Worm (Caenorhabditis elegans) whole organism, young adult: ENCODE data around the gene C06B3.7.

ENCODE experiments used
- B0336.3 ChIP-seq: fragments of 200-800 bp; sonication (Bioruptor generic); IDR thresholded peaks from 2 replicates; pipeline ENCODE4 v1.3.6; 2022; ENCODE audit warnings: missing genetic modification characterization, missing compliant biosample characterization
- C17E4.6 ChIP-seq: fragments of 200-800 bp; sonication (Bioruptor generic); IDR thresholded peaks from 2 replicates; pipeline ENCODE4 v1.3.6; 2022; ENCODE audit warnings: missing genetic modification reagents, missing genetic modification characterization, missing compliant biosample characterization
- F22D6.2 ChIP-seq: sonication (generic microtip); optimal IDR thresholded peaks from 2 replicates; lab custom pipeline; 2016; ENCODE audit warnings: mild to moderate bottlenecking, missing genetic modification characterization, missing compliant biosample characterization
- F23B12.7 ChIP-seq: sonication (generic microtip); optimal IDR thresholded peaks from 2 replicates; lab custom pipeline; 2017; ENCODE audit warnings: missing genetic modification characterization, mild to moderate bottlenecking, missing compliant biosample characterization, antibody characterized with exemption, moderate library complexity; ENCODE audit not compliant: insufficient read depth
- F49E8.2 ChIP-seq: sonication (generic microtip); optimal IDR thresholded peaks from 3 replicates; lab custom pipeline; 2017; ENCODE audit warnings: missing genetic modification characterization, mild to moderate bottlenecking, missing compliant biosample characterization, antibody characterized with exemption, moderate library complexity; ENCODE audit not compliant: insufficient read depth
- F55B11.4 ChIP-seq: sonication (generic microtip); optimal IDR thresholded peaks from 2 replicates; lab custom pipeline; 2016; ENCODE audit warnings: missing compliant biosample characterization, missing genetic modification characterization, borderline replicate concordance; ENCODE audit not compliant: insufficient read depth
- F57C9.4 ChIP-seq: sonication (generic microtip); optimal IDR thresholded peaks from 2 replicates; lab custom pipeline; 2017; ENCODE audit warnings: mild to moderate bottlenecking, missing genetic modification characterization, missing compliant biosample characterization
- K11D2.4 ChIP-seq: fragments of 200-800 bp; sonication (Bioruptor generic); IDR thresholded peaks from 2 replicates; pipeline ENCODE4 v1.3.6; 2022; ENCODE audit warnings: missing genetic modification reagents, missing genetic modification characterization, missing compliant biosample characterization
- T26A5.8 ChIP-seq: sonication (generic microtip); optimal IDR thresholded peaks from 2 replicates; lab custom pipeline; 2016; ENCODE audit warnings: missing genetic modification characterization, missing compliant biosample characterization
- Y53G8AR.9 ChIP-seq: fragments of 200-800 bp; sonication (Bioruptor generic); conservative IDR thresholded peaks from 2 replicates; pipeline ENCODE4 v1.3.6; 2022; ENCODE audit warnings: missing genetic modification reagents, missing genetic modification characterization, missing compliant biosample characterization
- Y67H2A.10 ChIP-seq: fragments of 200-800 bp; sonication (Bioruptor generic); conservative IDR thresholded peaks from 2 replicates; pipeline ENCODE4 v1.3.6; 2022; ENCODE audit warnings: missing genetic modification reagents, missing genetic modification characterization, missing compliant biosample characterization
- Y95B8A.8 ChIP-seq: fragments of 200-800 bp; sonication (Bioruptor generic); IDR thresholded peaks from 2 replicates; pipeline ENCODE4 v1.3.6; 2022; ENCODE audit warnings: missing genetic modification reagents, missing genetic modification characterization, missing compliant biosample characterization
- ZK185.1 ChIP-seq: sonication (generic microtip); optimal IDR thresholded peaks from 2 replicates; lab custom pipeline; 2016; ENCODE audit warnings: mild to moderate bottlenecking, missing genetic modification characterization, missing compliant biosample characterization; ENCODE audit not compliant: poor library complexity, severe bottlenecking
- ama-1 ChIP-seq, 3 experiments: fragments of 150-350 bp in 1 of 3; sonication (generic microtip) in 2 of 3; optimal IDR thresholded peaks; 2 replicates each; lab custom pipeline; 2014 to 2018; ENCODE audit warnings: missing biosample characterization in 2 of 3, missing genetic modification characterization in 2 of 3, missing genetic modification reagents in 2 of 3
- aptf-3 ChIP-seq: fragments of 200-800 bp; sonication (Bioruptor generic); IDR thresholded peaks from 2 replicates; pipeline ENCODE4 v1.3.6; 2022; ENCODE audit warnings: missing genetic modification characterization, missing compliant biosample characterization
- athp-1 ChIP-seq: sonication (generic microtip); optimal IDR thresholded peaks from 2 replicates; lab custom pipeline; 2017; ENCODE audit warnings: mild to moderate bottlenecking, missing genetic modification characterization, missing compliant biosample characterization
- attf-6 ChIP-seq: fragments of 200-800 bp; sonication (Bioruptor generic); IDR thresholded peaks from 2 replicates; pipeline ENCODE4 v1.3.6; 2022; ENCODE audit warnings: missing genetic modification reagents, missing genetic modification characterization, missing compliant biosample characterization
- bed-1 ChIP-seq: fragments of 200-800 bp; sonication (Bioruptor generic); IDR thresholded peaks from 2 replicates; pipeline ENCODE4 v1.3.6; 2022; ENCODE audit warnings: missing genetic modification reagents, missing genetic modification characterization, missing compliant biosample characterization
- ceh-40 ChIP-seq: fragments of 200-800 bp; sonication (Bioruptor generic); IDR thresholded peaks from 2 replicates; pipeline ENCODE4 v1.3.6; 2022; ENCODE audit warnings: missing genetic modification characterization, missing compliant biosample characterization
- ceh-58 ChIP-seq: fragments of 200-800 bp; sonication (Bioruptor generic); IDR thresholded peaks from 2 replicates; pipeline ENCODE4 v1.3.6; 2022; ENCODE audit warnings: missing genetic modification characterization, missing compliant biosample characterization
- ceh-79 ChIP-seq: sonication (generic microtip); optimal IDR thresholded peaks from 2 replicates; lab custom pipeline; 2017; ENCODE audit warnings: mild to moderate bottlenecking, missing genetic modification characterization, missing compliant biosample characterization
- ceh-91 ChIP-seq: fragments of 200-800 bp; sonication (Bioruptor generic); IDR thresholded peaks from 2 replicates; pipeline ENCODE4 v1.3.6; 2022; ENCODE audit warnings: missing genetic modification reagents, missing genetic modification characterization, missing compliant biosample characterization
- dox-1 ChIP-seq: fragments of 200-800 bp; sonication (Bioruptor generic); IDR thresholded peaks from 2 replicates; pipeline ENCODE4 v1.3.6; 2022; ENCODE audit warnings: missing genetic modification reagents, missing genetic modification characterization, missing compliant biosample characterization
- egl-44 ChIP-seq: fragments of 200-800 bp; sonication (Bioruptor generic); IDR thresholded peaks from 2 replicates; pipeline ENCODE4 v1.3.6; 2022; ENCODE audit warnings: missing genetic modification reagents, missing genetic modification characterization, missing compliant biosample characterization
- egrh-3 ChIP-seq: fragments of 200-800 bp; sonication (Bioruptor generic); IDR thresholded peaks from 2 replicates; pipeline ENCODE4 v1.3.6; 2022; ENCODE audit warnings: missing genetic modification reagents, missing genetic modification characterization, missing compliant biosample characterization
- ekl-4 ChIP-seq: fragments of 200-800 bp; sonication (Bioruptor generic); IDR thresholded peaks from 2 replicates; pipeline ENCODE4 v1.3.6; 2022; ENCODE audit warnings: missing genetic modification reagents, missing genetic modification characterization, missing compliant biosample characterization
- hlh-26 ChIP-seq: fragments of 200-800 bp; sonication (Bioruptor generic); conservative IDR thresholded peaks from 2 replicates; pipeline ENCODE4 v1.3.6; 2022; ENCODE audit warnings: missing genetic modification reagents, missing genetic modification characterization, missing compliant biosample characterization
- hmg-1.2 ChIP-seq: fragments of 200-800 bp; sonication (Bioruptor generic); IDR thresholded peaks from 2 replicates; pipeline ENCODE4 v1.3.6; 2022; ENCODE audit warnings: missing genetic modification reagents, missing genetic modification characterization, missing compliant biosample characterization
- let-526 ChIP-seq: fragments of 200-800 bp; sonication (Bioruptor generic); IDR thresholded peaks from 2 replicates; pipeline ENCODE4 v1.3.6; 2022; ENCODE audit warnings: missing genetic modification reagents, missing genetic modification characterization, missing compliant biosample characterization
- let-607 ChIP-seq, 2 experiments: fragments of 200-800 bp in 1 of 2; sonication (Bioruptor generic) in 1 of 2; sonication (generic microtip) in 1 of 2; optimal IDR thresholded peaks; 2 replicates each; lab custom pipeline; 2016 to 2018; ENCODE audit warnings: mild to moderate bottlenecking in 2 of 2, missing compliant biosample characterization in 2 of 2, missing genetic modification characterization in 2 of 2, moderate library complexity in 2 of 2, missing genotype in 1 of 2
- lin-35 ChIP-seq, 3 experiments: fragments of 150-350 bp in 2 of 3; sonication (generic microtip) in 1 of 3; optimal IDR thresholded peaks; 2 replicates each; lab custom pipeline; 2014 to 2018; ENCODE audit warnings: missing biosample characterization in 3 of 3, missing genetic modification characterization in 3 of 3, missing genetic modification reagents in 3 of 3
- lin-40 ChIP-seq: sonication (generic microtip); optimal IDR thresholded peaks from 2 replicates; lab custom pipeline; 2016; ENCODE audit warnings: missing genetic modification characterization, mild to moderate bottlenecking, missing compliant biosample characterization, missing genotype, missing genetic modification reagents
- lir-1 ChIP-seq: fragments of 200-800 bp; sonication (Bioruptor generic); conservative IDR thresholded peaks from 2 replicates; pipeline ENCODE4 v1.3.6; 2022; ENCODE audit warnings: missing genetic modification reagents, missing genetic modification characterization, missing compliant biosample characterization
- madf-10 ChIP-seq: sonication (generic microtip); optimal IDR thresholded peaks from 2 replicates; lab custom pipeline; 2016; ENCODE audit warnings: mild to moderate bottlenecking, missing genetic modification characterization, missing compliant biosample characterization
- madf-3 ChIP-seq: fragments of 200-800 bp; sonication (Bioruptor generic); IDR thresholded peaks from 2 replicates; pipeline ENCODE4 v1.3.6; 2022; ENCODE audit warnings: missing genetic modification reagents, missing genetic modification characterization, missing compliant biosample characterization
- mcd-1 ChIP-seq: fragments of 200-800 bp; sonication (Bioruptor generic); IDR thresholded peaks from 2 replicates; pipeline ENCODE4 v1.3.6; 2022; ENCODE audit warnings: missing genetic modification reagents, missing genetic modification characterization, missing compliant biosample characterization
- pbrm-1 ChIP-seq: fragments of 200-800 bp; sonication (Bioruptor generic); IDR thresholded peaks from 2 replicates; pipeline ENCODE4 v1.3.6; 2022; ENCODE audit warnings: missing genetic modification reagents, missing genetic modification characterization, missing compliant biosample characterization
- pha-4 ChIP-seq: fragments of 150-350 bp; sonication (generic microtip); optimal IDR thresholded peaks from 2 replicates; lab custom pipeline; 2014; ENCODE audit warnings: missing biosample characterization, missing genetic modification reagents, missing genetic modification characterization
- rcor-1 ChIP-seq: fragments of 200-800 bp; sonication (Bioruptor generic); IDR thresholded peaks from 2 replicates; pipeline ENCODE4 v1.3.6; 2022; ENCODE audit warnings: missing genetic modification reagents, missing genetic modification characterization, missing compliant biosample characterization
- snpc-4 ChIP-seq, 5 experiments: fragments of 150-350 bp in 1 of 5; sonication (generic microtip) in 4 of 5; optimal IDR thresholded peaks; 2 replicates each; lab custom pipeline; 2014 to 2018; ENCODE audit warnings: missing genetic modification characterization in 5 of 5, missing biosample characterization in 3 of 5, antibody characterized with exemption in 2 of 5, mild to moderate bottlenecking in 2 of 5, missing compliant biosample characterization in 2 of 5, missing genotype in 2 of 5, moderate library complexity in 2 of 5, missing genetic modification reagents in 1 of 5
- somi-1 ChIP-seq: fragments of 200-800 bp; sonication (Bioruptor generic); optimal IDR thresholded peaks from 2 replicates; lab custom pipeline; 2018; ENCODE audit warnings: mild to moderate bottlenecking, missing genetic modification characterization, missing compliant biosample characterization
- tbx-9 ChIP-seq: sonication (generic microtip); optimal IDR thresholded peaks from 2 replicates; lab custom pipeline; 2016; ENCODE audit warnings: borderline replicate concordance, missing genetic modification characterization, inconsistent platforms, missing compliant biosample characterization
- tlf-1 ChIP-seq: fragments of 200-800 bp; sonication (Bioruptor generic); optimal IDR thresholded peaks from 2 replicates; lab custom pipeline; 2018; ENCODE audit warnings: mild to moderate bottlenecking, missing genetic modification characterization, missing compliant biosample characterization
- unc-62 ChIP-seq: fragments of 150-350 bp; optimal IDR thresholded peaks from 2 replicates; lab custom pipeline; 2014; ENCODE audit warnings: missing biosample characterization, missing genetic modification reagents, missing genetic modification characterization
- zim-3 ChIP-seq: sonication (generic microtip); optimal IDR thresholded peaks from 2 replicates; lab custom pipeline; 2017; ENCODE audit warnings: mild to moderate bottlenecking, missing genetic modification characterization, moderate library complexity, missing compliant biosample characterization
- ztf-22 ChIP-seq: fragments of 200-800 bp; sonication (Bioruptor generic); optimal IDR thresholded peaks from 2 replicates; lab custom pipeline; 2018; ENCODE audit warnings: mild to moderate bottlenecking, missing genetic modification characterization, moderate library complexity, missing compliant biosample characterization
- ztf-25 ChIP-seq: fragments of 200-800 bp; sonication (Bioruptor generic); IDR thresholded peaks from 2 replicates; pipeline ENCODE4 v1.3.6; 2022; ENCODE audit warnings: missing genetic modification reagents, missing genetic modification characterization, missing compliant biosample characterization

The C06B3.7 gene

ce11 chrV:13909400-13909799 lies at the start of gene C06B3.7:
Gene C06B3.7 (plus strand): TSS chrV:13909686.
- TF ChIP-seq hlh-26 (GFP tag; lab: Robert Waterston, UW) (no peak), ceh-79 (no peak), bed-1 (GFP tag; lab: Robert Waterston, UW) (no peak), unc-62 (GFP tag; lab: Kevin White, UChicago) (peak; percentile 62), ceh-91 (GFP tag; lab: Robert Waterston, UW) (no peak), zim-3 (no peak), somi-1 (GFP tag; lab: Kevin White, UChicago) (peak; percentile 53), ama-1 (optimal IDR thresholded peaks at IDR 0.05; lab: Kevin White, UChicago) (no peak), ama-1 (GFP tag; optimal IDR thresholded peaks at IDR 0.05; lab: Kevin White, UChicago) (no peak), let-526 (peak; percentile 81), lin-40 (tag; lab: Kevin White, UChicago) (peak; percentile 71), ceh-40 (GFP tag; lab: Robert Waterston, UW) (no peak), tbx-9 (tag; lab: Kevin White, UChicago) (no peak), mcd-1 (GFP tag; lab: Robert Waterston, UW) (0 out of 2 replicates have a peak, but pooled peaks have one; percentile 27), F55B11.4 (no peak), K11D2.4 (peak; percentile 45; the same call in 1 of the 2 replicates), Y95B8A.8 (GFP tag; lab: Robert Waterston, UW) (no peak), F23B12.7 (tag; lab: Kevin White, UChicago) (peak; percentile 14), Y67H2A.10 (GFP tag; lab: Robert Waterston, UW) (no peak), madf-10 (peak; percentile 72), athp-1 (tag; lab: Kevin White, UChicago) (no peak), lir-1 (peak; percentile 34; the same call in 1 of the 2 replicates), lin-35 (GFP tag; optimal IDR thresholded peaks at IDR 0.05; lab: Kevin White, UChicago) (no peak), attf-6 (GFP tag; lab: Robert Waterston, UW) (no peak), let-607 (tag; optimal IDR thresholded peaks at IDR 0.05; lab: Kevin White, UChicago) (peak in 1 of 2 experiments; percentile 47), madf-3 (GFP tag; lab: Robert Waterston, UW) (0 out of 2 replicates have a peak, but pooled peaks have one; percentile 2), F22D6.2 (tag; lab: Kevin White, UChicago) (no peak), dox-1 (GFP tag; lab: Robert Waterston, UW) (no peak), ZK185.1 (peak; percentile 17), aptf-3 (GFP tag; lab: Robert Waterston, UW) (no peak), pha-4 (peak; percentile 91), hmg-1.2 (GFP tag; lab: Robert Waterston, UW) (no peak; the same call in 1 of the 2 replicates), C17E4.6 (GFP tag; lab: Robert Waterston, UW) (no peak), egrh-3 (GFP tag; lab: Robert Waterston, UW) (no peak), ztf-22 (GFP tag; lab: Kevin White, UChicago) (no peak), egl-44 (GFP tag; lab: Robert Waterston, UW) (peak; percentile 37; the same call in 1 of the 2 replicates), F49E8.2 (tag; lab: Kevin White, UChicago) (no peak), F57C9.4 (no peak), T26A5.8 (no peak), ekl-4 (GFP tag; lab: Robert Waterston, UW) (no peak), snpc-4 (GFP tag; optimal IDR thresholded peaks at IDR 0.05; lab: Kevin White, UChicago) (no peak), snpc-4 (tag; optimal IDR thresholded peaks at IDR 0.05; lab: Kevin White, UChicago) (peak in 2 of 4 experiments; percentile 1 to 51), ceh-58 (no peak), pbrm-1 (GFP tag; lab: Robert Waterston, UW) (no peak), Y53G8AR.9 (GFP tag; lab: Robert Waterston, UW) (no peak), ztf-25 (GFP tag; lab: Robert Waterston, UW) (no peak), tlf-1 (GFP tag; lab: Kevin White, UChicago) (peak; percentile 59), B0336.3 (GFP tag; lab: Robert Waterston, UW) (no peak), rcor-1 (0 out of 2 replicates have a peak, but pooled peaks have one; percentile 8)
